Worm (Caenorhabditis elegans): Measurements from ENCODE around the gene C36H8.1.

C36H8.1 gene

ce11 chrIV:12700204-12700603 lies 44.4 kb downstream of the C36H8.1 start (continued):
- TF ChIP-seq pha-4 (GFP tag; IDR thresholded peaks at IDR 0.05) (no peak), pha-4 (tag; optimal IDR thresholded peaks at IDR 0.05) (no peak), arid-1 (GFP tag; conservative IDR thresholded peaks at IDR 0.05) (no peak), cey-2 (tag; optimal IDR thresholded peaks at IDR 0.05; ENCODE audit: borderline replicate concordance, insufficient read depth) (no peak)

DNA sequence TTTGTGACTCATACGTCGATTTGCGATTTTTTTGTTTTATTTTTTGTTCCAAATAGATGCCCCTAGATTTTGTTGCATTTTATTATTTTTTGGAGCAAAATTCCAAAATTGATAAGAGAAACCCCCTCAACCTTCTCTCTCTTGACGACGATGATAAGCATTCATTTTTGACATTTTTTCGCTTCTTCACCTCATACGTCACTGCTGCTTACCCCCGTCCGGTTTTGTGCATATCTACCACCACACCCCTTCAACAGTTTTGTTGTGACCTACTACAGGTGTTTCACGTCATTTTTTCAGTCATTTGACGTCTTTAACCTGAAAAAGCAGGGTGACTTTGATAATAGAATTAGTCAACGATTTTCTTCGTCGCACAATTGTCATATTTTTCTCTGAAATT lies 45.7 kb downstream of the C36H8.1 start:
- TF ChIP-seq sdz-12 (GFP tag; optimal IDR thresholded peaks at IDR 0.05), result no peak
- no peak for TF ChIP-seq ceh-82 (tag; optimal IDR thresholded peaks at IDR 0.05)
- no peak for TF ChIP-seq egl-43 (GFP tag; IDR thresholded peaks at IDR 0.05)
- peak; percentile 73 for TF ChIP-seq pqm-1 (tag; optimal IDR thresholded peaks at IDR 0.05)
- TF ChIP-seq pha-4 (GFP tag; IDR thresholded peaks at IDR 0.05), result 0 out of 2 replicates have a peak, but pooled peaks have one; percentile 12
- TF ChIP-seq pha-4 (tag; optimal IDR thresholded peaks at IDR 0.05), result no peak
- TF ChIP-seq lin-1 (GFP tag; IDR thresholded peaks at IDR 0.05), result peak; percentile 60; the same call in 1 of the 2 replicates
- TF ChIP-seq unc-62 (GFP tag; optimal IDR thresholded peaks at IDR 0.05 in 1 of 2), result peak in 1 of 2 experiments; percentile 82
- TF ChIP-seq unc-62 (tag; optimal IDR thresholded peaks at IDR 0.05), result no peak
- no peak for TF ChIP-seq lin-13 (GFP tag; optimal IDR thresholded peaks at IDR 0.05)
- TF ChIP-seq mdl-1 (tag; optimal IDR thresholded peaks at IDR 0.05), result peak in 1 of 2 experiments; percentile 17
- TF ChIP-seq hlh-11 (tag; optimal IDR thresholded peaks at IDR 0.05), result peak; percentile 62
- TF ChIP-seq ceh-20 (GFP tag; IDR thresholded peaks at IDR 0.05), result no peak
- TF ChIP-seq nhr-102 (tag; optimal IDR thresholded peaks at IDR 0.05), result peak; percentile 11
- TF ChIP-seq unc-39 (tag; optimal IDR thresholded peaks at IDR 0.05), result no peak
- TF ChIP-seq daf-16 (GFP tag; optimal IDR thresholded peaks at IDR 0.05), result no peak
- peak; percentile 50 for TF ChIP-seq daf-16 (tag; optimal IDR thresholded peaks at IDR 0.05)
- TF ChIP-seq nhr-6 (tag; optimal IDR thresholded peaks at IDR 0.05), result no peak
- no peak for TF ChIP-seq fos-1 (tag; optimal IDR thresholded peaks at IDR 0.05)
- TF ChIP-seq lim-7 (GFP tag; IDR thresholded peaks at IDR 0.05), result no peak
- 0 out of 2 replicates have a peak, but pooled peaks have one; percentile 39 for TF ChIP-seq php-3 (GFP tag; IDR thresholded peaks at IDR 0.05)
- no peak for TF ChIP-seq D1046.2 (GFP tag; IDR thresholded peaks at IDR 0.05)
- TF ChIP-seq madf-5 (GFP tag; IDR thresholded peaks at IDR 0.05), result no peak
- peak; percentile 24 for TF ChIP-seq hlh-30 (tag; optimal IDR thresholded peaks at IDR 0.05; ENCODE audit: insufficient read depth)
- TF ChIP-seq duxl-1 (tag; optimal IDR thresholded peaks at IDR 0.05; ENCODE audit: poor library complexity), result no peak
- no peak for TF ChIP-seq fkh-10 (GFP tag; optimal IDR thresholded peaks at IDR 0.05)
- TF ChIP-seq gei-8 (GFP tag; optimal IDR thresholded peaks at IDR 0.05), result no peak
- peak; percentile 38 for TF ChIP-seq nhr-28 (tag; optimal IDR thresholded peaks at IDR 0.05)
- peak; percentile 6 for TF ChIP-seq dve-1 (tag; optimal IDR thresholded peaks at IDR 0.05; ENCODE audit: insufficient read depth)
- 0 out of 2 replicates have a peak, but pooled peaks have one; percentile 24 for TF ChIP-seq tra-1 (GFP tag; IDR thresholded peaks at IDR 0.05)
- peak; percentile 55 for TF ChIP-seq nhr-77 (tag; optimal IDR thresholded peaks at IDR 0.05)
- TF ChIP-seq dmd-6 (GFP tag; IDR thresholded peaks at IDR 0.05), result peak; percentile 78
- no peak for TF ChIP-seq madf-9 (GFP tag; conservative IDR thresholded peaks at IDR 0.05)
- no peak for TF ChIP-seq nhr-76 (tag; optimal IDR thresholded peaks at IDR 0.05)
